Fruit fly (Drosophila melanogaster) whole organism, embryonic: ENCODE data around the gene CG32813.
A peak's percentile ranks its signal among the peaks of the same experiment; 100 is the strongest.

ENCODE experiments used
- Abd-B ChIP-seq: fragments of 200-800 bp; sonication (Bioruptor generic); optimal IDR thresholded peaks from 2 replicates; lab custom pipeline; 2018; ENCODE audit warnings: missing biosample characterization, mild to moderate bottlenecking, missing genetic modification characterization, moderate library complexity
- Atf3 ChIP-seq: fragments of 200-800 bp; sonication (Bioruptor generic); optimal IDR thresholded peaks from 3 replicates; lab custom pipeline; 2016; ENCODE audit warnings: missing biosample characterization, missing genetic modification characterization
- Bdp1 ChIP-seq: fragments of 200-800 bp; sonication (Bioruptor generic); optimal IDR thresholded peaks from 3 replicates; lab custom pipeline; 2016; ENCODE audit warnings: missing biosample characterization, missing genetic modification characterization
- CG10267 ChIP-seq: fragments of 200-800 bp; sonication (Bioruptor generic); optimal IDR thresholded peaks from 2 replicates; lab custom pipeline; 2018; ENCODE audit warnings: missing biosample characterization, mild to moderate bottlenecking, missing genetic modification characterization, moderate library complexity
- CG10321 ChIP-seq: fragments of 200-800 bp; sonication (Bioruptor generic); IDR thresholded peaks from 2 replicates; pipeline ENCODE4 v1.3.6; 2022; ENCODE audit warnings: missing biosample characterization, missing genetic modification characterization
- CG10543 ChIP-seq: fragments of 200-800 bp; sonication (Bioruptor generic); optimal IDR thresholded peaks from 3 replicates; lab custom pipeline; 2017; ENCODE audit warnings: missing biosample characterization, mild to moderate bottlenecking, missing genetic modification characterization, moderate library complexity
- CG10979 ChIP-seq: fragments of 200-800 bp; sonication (Bioruptor generic); optimal IDR thresholded peaks from 2 replicates; lab custom pipeline; 2018; ENCODE audit warnings: missing biosample characterization, mild to moderate bottlenecking, missing genetic modification characterization, moderate library complexity
- CG11398 ChIP-seq: fragments of 200-800 bp; sonication (Bioruptor generic); optimal IDR thresholded peaks from 2 replicates; lab custom pipeline; 2016; ENCODE audit warnings: missing biosample characterization, missing genetic modification characterization
- CG12236 ChIP-seq: fragments of 200-800 bp; sonication (Bioruptor generic); optimal IDR thresholded peaks from 2 replicates; lab custom pipeline; 2016; ENCODE audit warnings: missing biosample characterization, missing genetic modification characterization
- CG12299 ChIP-seq: fragments of 200-800 bp; sonication (Bioruptor generic); optimal IDR thresholded peaks from 2 replicates; lab custom pipeline; 2018; ENCODE audit warnings: missing biosample characterization, mild to moderate bottlenecking, missing genetic modification characterization
- CG1233 ChIP-seq: fragments of 200-800 bp; sonication (Bioruptor generic); optimal IDR thresholded peaks from 4 replicates; lab custom pipeline; 2018; ENCODE audit warnings: missing biosample characterization, mild to moderate bottlenecking, missing genetic modification characterization
- CG12744 ChIP-seq: fragments of 200-800 bp; sonication (Bioruptor generic); optimal IDR thresholded peaks from 2 replicates; lab custom pipeline; 2016; ENCODE audit warnings: missing biosample characterization, missing genetic modification characterization
- CG13287 ChIP-seq: fragments of 200-800 bp; sonication (Bioruptor generic); IDR thresholded peaks from 2 replicates; pipeline ENCODE4 v1.3.6; 2022; ENCODE audit warnings: missing biosample characterization, missing genetic modification characterization; ENCODE audit not compliant: partially characterized antibody
- CG2712 ChIP-seq: fragments of 200-800 bp; optimal IDR thresholded peaks from 3 replicates; lab custom pipeline; 2019; ENCODE audit warnings: missing biosample characterization, mild to moderate bottlenecking, missing genetic modification characterization, moderate library complexity
- CG4730 ChIP-seq: fragments of 200-800 bp; sonication (Bioruptor generic); IDR thresholded peaks from 2 replicates; pipeline ENCODE4 v1.3.6; 2022; ENCODE audit warnings: missing biosample characterization, missing genetic modification characterization
- CG7928 ChIP-seq: fragments of 200-800 bp; sonication (Bioruptor generic); optimal IDR thresholded peaks from 2 replicates; lab custom pipeline; 2017; ENCODE audit warnings: missing biosample characterization, mild to moderate bottlenecking, missing genetic modification characterization
- CG8924 ChIP-seq: fragments of 200-800 bp; optimal IDR thresholded peaks from 3 replicates; lab custom pipeline; 2019; ENCODE audit warnings: missing biosample characterization, mild to moderate bottlenecking, missing genetic modification characterization, moderate library complexity
- Dref ChIP-seq: fragments of 200-800 bp; sonication (Bioruptor generic); IDR thresholded peaks from 2 replicates; pipeline ENCODE4 v1.3.6; 2022; ENCODE audit warnings: missing biosample characterization, missing genetic modification characterization
- Elba2 ChIP-seq: fragments of 200-800 bp; sonication (Bioruptor generic); optimal IDR thresholded peaks from 3 replicates; lab custom pipeline; 2016; ENCODE audit warnings: missing biosample characterization, missing genetic modification characterization
- Ets97D ChIP-seq: fragments of 200-800 bp; sonication (Bioruptor generic); optimal IDR thresholded peaks from 3 replicates; lab custom pipeline; 2016; ENCODE audit warnings: missing biosample characterization, missing genetic modification characterization
- Fer2 ChIP-seq: fragments of 200-800 bp; sonication (Bioruptor generic); optimal IDR thresholded peaks from 2 replicates; lab custom pipeline; 2018; ENCODE audit warnings: missing biosample characterization, mild to moderate bottlenecking, missing genetic modification characterization, moderate library complexity
- Hmx ChIP-seq: fragments of 200-800 bp; sonication (Bioruptor generic); optimal IDR thresholded peaks from 2 replicates; lab custom pipeline; 2016; ENCODE audit warnings: missing biosample characterization, missing genetic modification characterization
- MBD-R2 ChIP-seq: fragments of 200-800 bp; sonication (Bioruptor generic); IDR thresholded peaks from 2 replicates; pipeline ENCODE4 v1.3.6; 2022; ENCODE audit warnings: missing biosample characterization, missing genetic modification characterization
- Oaz ChIP-seq: fragments of 200-800 bp; sonication (Bioruptor generic); IDR thresholded peaks from 2 replicates; pipeline ENCODE4 v1.3.6; 2022; ENCODE audit warnings: missing biosample characterization, missing genetic modification characterization
- PHDP ChIP-seq: fragments of 200-800 bp; sonication (Bioruptor generic); optimal IDR thresholded peaks from 3 replicates; lab custom pipeline; 2018; ENCODE audit warnings: missing biosample characterization, mild to moderate bottlenecking, missing genetic modification characterization, moderate library complexity
- Poxn ChIP-seq: fragments of 200-800 bp; sonication (Bioruptor generic); IDR thresholded peaks from 2 replicates; pipeline ENCODE4 v1.3.6; 2022; ENCODE audit warnings: missing biosample characterization, missing genetic modification characterization
- Side ChIP-seq: fragments of 200-800 bp; sonication (Bioruptor generic); optimal IDR thresholded peaks from 2 replicates; lab custom pipeline; 2016; ENCODE audit warnings: missing biosample characterization, missing genetic modification characterization
- Ssrp ChIP-seq: fragments of 200-800 bp; sonication (Bioruptor generic); optimal IDR thresholded peaks from 2 replicates; lab custom pipeline; 2018; ENCODE audit warnings: missing biosample characterization, mild to moderate bottlenecking, missing genetic modification characterization, moderate library complexity
- Trl ChIP-seq, 3 experiments: fragments of >200 bp in 2 of 3; fragments of 200-800 bp in 1 of 3; sonication (Bioruptor generic) in 1 of 3; optimal IDR thresholded peaks; 2 replicates in 1 of 3; 3 replicates in 2 of 3; lab custom pipeline; 2016 to 2017; ENCODE audit warnings: missing biosample characterization in 1 of 3, missing genetic modification characterization in 1 of 3
- amos ChIP-seq: fragments of 200-800 bp; sonication (Bioruptor generic); IDR thresholded peaks from 2 replicates; pipeline ENCODE4 v1.3.6; 2022; ENCODE audit warnings: missing biosample characterization, missing genetic modification characterization; ENCODE audit not compliant: partially characterized antibody
- bowl ChIP-seq: fragments of 200-800 bp; sonication (Bioruptor generic); IDR thresholded peaks from 2 replicates; pipeline ENCODE4 v1.3.6; 2022; ENCODE audit warnings: missing biosample characterization, missing genetic modification characterization
- bsh ChIP-seq, 2 experiments: fragments of 200-800 bp; sonication (Bioruptor generic); optimal IDR thresholded peaks; 2 replicates each; lab custom pipeline; 2017 to 2018; ENCODE audit warnings: mild to moderate bottlenecking in 2 of 2, missing biosample characterization in 2 of 2, missing genetic modification characterization in 2 of 2, moderate library complexity in 1 of 2
- cato ChIP-seq: fragments of 200-800 bp; sonication (Bioruptor generic); optimal IDR thresholded peaks from 2 replicates; lab custom pipeline; 2016; ENCODE audit warnings: missing biosample characterization, missing genetic modification characterization, borderline replicate concordance
- disco-r ChIP-seq: fragments of 200-800 bp; sonication (Bioruptor generic); optimal IDR thresholded peaks from 2 replicates; lab custom pipeline; 2016; ENCODE audit warnings: missing biosample characterization, missing genetic modification characterization
- en ChIP-seq: fragments of 200-800 bp; sonication (Bioruptor generic); optimal IDR thresholded peaks from 2 replicates; lab custom pipeline; 2016; ENCODE audit warnings: missing biosample characterization, missing genetic modification characterization
- esg ChIP-seq: fragments of 200-800 bp; sonication (Bioruptor generic); conservative IDR thresholded peaks from 2 replicates; pipeline ENCODE4 v1.3.6; 2022; ENCODE audit warnings: missing biosample characterization, missing genetic modification characterization
- gro ChIP-seq: fragments of 200-800 bp; sonication (Bioruptor generic); optimal IDR thresholded peaks from 2 replicates; lab custom pipeline; 2016; ENCODE audit warnings: missing biosample characterization, missing genetic modification characterization
- gt ChIP-seq: fragments of 200-800 bp; sonication (Bioruptor generic); IDR thresholded peaks from 2 replicates; pipeline ENCODE4 v1.3.6; 2022; ENCODE audit warnings: missing biosample characterization, missing genetic modification characterization
- hb ChIP-seq: fragments of 200-800 bp; sonication (Bioruptor generic); IDR thresholded peaks from 3 replicates; pipeline ENCODE4 v1.3.6; 2022; ENCODE audit warnings: missing biosample characterization, missing genetic modification characterization; ENCODE audit not compliant: partially characterized antibody
- insv ChIP-seq, 2 experiments: fragments of 200-800 bp; sonication (Bioruptor generic); optimal IDR thresholded peaks; 3 replicates each; lab custom pipeline; 2016 to 2018; ENCODE audit warnings: missing biosample characterization in 2 of 2, missing genetic modification characterization in 2 of 2
- kay ChIP-seq: fragments of 200-800 bp; sonication (Bioruptor generic); optimal IDR thresholded peaks from 2 replicates; lab custom pipeline; 2016; ENCODE audit warnings: missing biosample characterization, missing genetic modification characterization
- lab ChIP-seq: fragments of 200-800 bp; sonication (Bioruptor generic); optimal IDR thresholded peaks from 3 replicates; lab custom pipeline; 2017; ENCODE audit warnings: missing biosample characterization, missing genetic modification characterization, mild to moderate bottlenecking, moderate library complexity, missing genetic modification reagents
- lola ChIP-seq, 3 experiments: fragments of >200 bp in 2 of 3; fragments of 200-800 bp in 1 of 3; sonication (Bioruptor generic) in 1 of 3; optimal IDR thresholded peaks; 2 replicates each; lab custom pipeline; 2017 to 2019; ENCODE audit warnings: missing biosample characterization in 3 of 3, missing genetic modification characterization in 3 of 3, mild to moderate bottlenecking in 1 of 3, moderate library complexity in 1 of 3
- pzg ChIP-seq: fragments of 200-800 bp; sonication (Bioruptor generic); optimal IDR thresholded peaks from 3 replicates; lab custom pipeline; 2018; ENCODE audit warnings: missing biosample characterization, mild to moderate bottlenecking, missing genetic modification characterization, moderate library complexity
- repo ChIP-seq: fragments of 200-800 bp; sonication (Bioruptor generic); optimal IDR thresholded peaks from 2 replicates; lab custom pipeline; 2016; ENCODE audit warnings: missing biosample characterization, missing genetic modification characterization
- sc ChIP-seq, 3 experiments: fragments of >200 bp in 2 of 3; fragments of 200-800 bp in 1 of 3; sonication (Bioruptor generic) in 1 of 3; optimal IDR thresholded peaks; 2 replicates in 2 of 3; 3 replicates in 1 of 3; lab custom pipeline; 2017; ENCODE audit warnings: mild to moderate bottlenecking in 1 of 3, missing biosample characterization in 1 of 3, missing genetic modification characterization in 1 of 3, missing genetic modification reagents in 1 of 3
- sob ChIP-seq: fragments of 200-800 bp; sonication (Bioruptor generic); IDR thresholded peaks from 2 replicates; pipeline ENCODE4 v1.3.6; 2022; ENCODE audit warnings: missing biosample characterization, missing genetic modification characterization
- stwl ChIP-seq: fragments of 200-800 bp; sonication (Bioruptor generic); optimal IDR thresholded peaks from 3 replicates; lab custom pipeline; 2018; ENCODE audit warnings: missing biosample characterization, mild to moderate bottlenecking, missing genetic modification characterization, moderate library complexity
- tio ChIP-seq: fragments of 200-800 bp; sonication (Bioruptor generic); optimal IDR thresholded peaks from 2 replicates; lab custom pipeline; 2017; ENCODE audit warnings: missing biosample characterization, missing genetic modification characterization, inconsistent platforms
- vfl ChIP-seq: fragments of 200-800 bp; sonication (Bioruptor generic); optimal IDR thresholded peaks from 2 replicates; lab custom pipeline; 2016; ENCODE audit warnings: missing biosample characterization, missing genetic modification characterization

CG32813 gene

dm6 chrX:1349255-1349654 lies 31.5 kb upstream of the CG32813 start, which contains the start of gene MTPAP (continued):
- no peak for TF ChIP-seq Atf3 (GFP tag; lab: Kevin White, UChicago)
- TF ChIP-seq Trl (optimal IDR thresholded peaks at IDR 0.05; lab: Kevin White, UChicago): no peak
- peak; percentile 17 for TF ChIP-seq Trl (GFP tag; optimal IDR thresholded peaks at IDR 0.05; lab: Kevin White, UChicago)
- TF ChIP-seq gt (GFP tag; lab: Robert Waterston, UW): no peak
- TF ChIP-seq gro (GFP tag; lab: Kevin White, UChicago): peak; percentile 25
- no peak for TF ChIP-seq bsh (GFP tag; optimal IDR thresholded peaks at IDR 0.05; lab: Kevin White, UChicago)
- no peak for TF ChIP-seq CG8924 (tag; lab: Kevin White, UChicago)
- no peak for TF ChIP-seq bowl
- no peak for TF ChIP-seq cato (GFP tag; lab: Kevin White, UChicago)
- peak; percentile 97 for TF ChIP-seq CG7928 (GFP tag; lab: Kevin White, UChicago)
- no peak for TF ChIP-seq vfl (GFP tag; lab: Kevin White, UChicago)
- TF ChIP-seq insv (GFP tag; optimal IDR thresholded peaks at IDR 0.05; lab: Kevin White, UChicago): no peak
- TF ChIP-seq hb (GFP tag; lab: Robert Waterston, UW): peak; percentile 72
- TF ChIP-seq Ssrp (tag; lab: Kevin White, UChicago): no peak
- no peak for TF ChIP-seq Hmx (GFP tag; lab: Kevin White, UChicago)
- TF ChIP-seq lola (GFP tag; optimal IDR thresholded peaks at IDR 0.05; lab: Kevin White, UChicago): peak in 1 of 3 experiments; percentile 4
- TF ChIP-seq Ets97D (GFP tag; lab: Kevin White, UChicago): peak; percentile 1
- TF ChIP-seq CG10321: no peak
- TF ChIP-seq CG4730 (GFP tag; lab: Robert Waterston, UW): no peak
- peak; percentile 49 for TF ChIP-seq pzg (GFP tag; lab: Kevin White, UChicago)
- TF ChIP-seq MBD-R2 (GFP tag; lab: Robert Waterston, UW): peak; percentile 72
- TF ChIP-seq sc (optimal IDR thresholded peaks at IDR 0.05; lab: Kevin White, UChicago): no peak
- TF ChIP-seq sc (GFP tag; optimal IDR thresholded peaks at IDR 0.05; lab: Kevin White, UChicago): no peak
- TF ChIP-seq Bdp1 (GFP tag; lab: Kevin White, UChicago): no peak
- TF ChIP-seq CG10267 (tag; lab: Kevin White, UChicago): peak; percentile 27
- no peak for TF ChIP-seq Fer2 (tag; lab: Kevin White, UChicago)
- TF ChIP-seq CG12299 (tag; lab: Kevin White, UChicago): no peak
- TF ChIP-seq sob: no peak
- TF ChIP-seq repo: no peak
- TF ChIP-seq Poxn: no peak
- no peak for TF ChIP-seq esg (GFP tag; lab: Robert Waterston, UW)
- TF ChIP-seq CG11398 (GFP tag; lab: Kevin White, UChicago): no peak
- TF ChIP-seq CG12236: no peak
- no peak for TF ChIP-seq Oaz (GFP tag; lab: Robert Waterston, UW)
- TF ChIP-seq amos: peak; percentile 49; the same call in 1 of the 2 replicates
- no peak for TF ChIP-seq CG12744 (GFP tag; lab: Kevin White, UChicago)
- peak; percentile 16 for TF ChIP-seq CG10979 (tag; lab: Kevin White, UChicago)
- no peak for TF ChIP-seq disco-r (GFP tag; lab: Kevin White, UChicago)
- TF ChIP-seq en: no peak
- TF ChIP-seq tio (GFP tag; lab: Kevin White, UChicago): no peak
- TF ChIP-seq stwl (tag; lab: Kevin White, UChicago): peak; percentile 20
- no peak for TF ChIP-seq CG1233 (GFP tag; lab: Kevin White, UChicago)
- TF ChIP-seq Dref: peak; percentile 70
- TF ChIP-seq Elba2 (GFP tag; lab: Kevin White, UChicago): no peak
- no peak for TF ChIP-seq kay (GFP tag; lab: Kevin White, UChicago)
- TF ChIP-seq Side (GFP tag; lab: Kevin White, UChicago): no peak
- TF ChIP-seq CG2712 (tag; lab: Kevin White, UChicago): peak; percentile 39
- no peak for TF ChIP-seq PHDP (tag; lab: Kevin White, UChicago)
- TF ChIP-seq lab: no peak
- TF ChIP-seq CG10543 (GFP tag; lab: Kevin White, UChicago): no peak
- TF ChIP-seq CG13287 (GFP tag; lab: Robert Waterston, UW): peak; percentile 74
- TF ChIP-seq Abd-B (GFP tag; lab: Kevin White, UChicago): no peak
